Fruit fly (Drosophila melanogaster) whole organism, adult: Measurements from ENCODE around the gene CG6576.

Experiments used
- CG11617 ChIP-seq: fragments of 200-800 bp; sonication (Bioruptor generic); optimal IDR thresholded peaks from 2 replicates; lab custom pipeline; 2017; ENCODE audit warnings: mild to moderate bottlenecking, missing biosample characterization, missing genetic modification reagents, missing genetic modification characterization
- CG12768 ChIP-seq: fragments of 200-800 bp; sonication (Bioruptor generic); optimal IDR thresholded peaks from 2 replicates; lab custom pipeline; 2017; ENCODE audit warnings: missing biosample characterization, missing genetic modification characterization, mild to moderate bottlenecking, moderate library complexity, missing genetic modification reagents
- CG14711 ChIP-seq: fragments of 200-800 bp; sonication (Bioruptor generic); optimal IDR thresholded peaks from 2 replicates; lab custom pipeline; 2018; ENCODE audit warnings: missing biosample characterization, mild to moderate bottlenecking, missing genetic modification characterization, moderate library complexity
- CG1620 ChIP-seq: fragments of 200-800 bp; sonication (Bioruptor generic); optimal IDR thresholded peaks from 2 replicates; lab custom pipeline; 2016; ENCODE audit warnings: missing biosample characterization, missing genetic modification characterization
- CG33017 ChIP-seq: fragments of 200-800 bp; sonication (Bioruptor generic); optimal IDR thresholded peaks from 2 replicates; lab custom pipeline; 2018; ENCODE audit warnings: missing biosample characterization, mild to moderate bottlenecking, missing genetic modification characterization, moderate library complexity
- CG5204 ChIP-seq: fragments of 200-800 bp; sonication (Bioruptor generic); optimal IDR thresholded peaks from 2 replicates; lab custom pipeline; 2016; ENCODE audit warnings: missing biosample characterization, missing genetic modification characterization
- CG7045 ChIP-seq: fragments of 200-800 bp; sonication (Bioruptor generic); optimal IDR thresholded peaks from 2 replicates; lab custom pipeline; 2017; ENCODE audit warnings: missing biosample characterization, mild to moderate bottlenecking, missing genetic modification characterization
- CG7101 ChIP-seq: fragments of 200-800 bp; sonication (Bioruptor generic); optimal IDR thresholded peaks from 2 replicates; lab custom pipeline; 2018; ENCODE audit warnings: missing biosample characterization, mild to moderate bottlenecking, missing genetic modification characterization, moderate library complexity
- Clk ChIP-seq: fragments of 200-800 bp; sonication (Bioruptor generic); optimal IDR thresholded peaks from 2 replicates; lab custom pipeline; 2017; ENCODE audit warnings: missing biosample characterization, missing genetic modification characterization
- Crg-1 ChIP-seq: fragments of 200-800 bp; sonication (Bioruptor generic); optimal IDR thresholded peaks from 2 replicates; lab custom pipeline; 2016; ENCODE audit warnings: missing biosample characterization, missing genetic modification characterization
- Hr96 ChIP-seq: fragments of 200-800 bp; sonication (Bioruptor generic); optimal IDR thresholded peaks from 2 replicates; lab custom pipeline; 2016; ENCODE audit warnings: missing biosample characterization, missing genetic modification characterization
- Mnt ChIP-seq: fragments of 200-800 bp; sonication (Bioruptor generic); optimal IDR thresholded peaks from 2 replicates; lab custom pipeline; 2016; ENCODE audit warnings: missing biosample characterization, mild to moderate bottlenecking, missing genetic modification characterization
- bab1 ChIP-seq: fragments of 200-800 bp; sonication (Bioruptor generic); optimal IDR thresholded peaks from 3 replicates; lab custom pipeline; 2019; ENCODE audit warnings: missing biosample characterization, mild to moderate bottlenecking, missing genetic modification characterization, moderate library complexity
- cic ChIP-seq: fragments of 200-800 bp; sonication (Bioruptor generic); optimal IDR thresholded peaks from 2 replicates; lab custom pipeline; 2017; ENCODE audit warnings: missing biosample characterization, mild to moderate bottlenecking, missing genetic modification characterization, moderate library complexity
- cnc ChIP-seq, 2 experiments: fragments of >200 bp; optimal IDR thresholded peaks; 2 replicates each; lab custom pipeline; 2017
- kay ChIP-seq: fragments of 200-800 bp; sonication (Bioruptor generic); peaks from one replicate; lab custom pipeline; 2016; ENCODE audit warnings: missing biosample characterization, missing genetic modification characterization, borderline replicate concordance
- ovo ChIP-seq: fragments of 200-800 bp; sonication (Bioruptor generic); optimal IDR thresholded peaks from 2 replicates; lab custom pipeline; 2016; ENCODE audit warnings: missing biosample characterization, missing genetic modification characterization
- pad ChIP-seq: fragments of 200-800 bp; sonication (Bioruptor generic); optimal IDR thresholded peaks from 3 replicates; lab custom pipeline; 2017; ENCODE audit warnings: missing biosample characterization, missing genetic modification characterization, mild to moderate bottlenecking, moderate library complexity, missing genetic modification reagents
- tj ChIP-seq: fragments of 200-800 bp; sonication (Bioruptor generic); optimal IDR thresholded peaks from 3 replicates; lab custom pipeline; 2017; ENCODE audit warnings: missing biosample characterization, mild to moderate bottlenecking, missing genetic modification characterization, moderate library complexity
- toe ChIP-seq: fragments of 200-800 bp; sonication (Bioruptor generic); optimal IDR thresholded peaks from 2 replicates; lab custom pipeline; 2016; ENCODE audit warnings: missing biosample characterization, missing genetic modification characterization

The CG6576 gene

dm6 chr3L:8787701-8788100 lies 31.9 kb downstream of the CG6576 start:
- TF ChIP-seq CG5204 (GFP tag; lab: Kevin White, UChicago) (no peak), pad (GFP tag; lab: Kevin White, UChicago) (no peak), CG33017 (tag; lab: Kevin White, UChicago) (peak; percentile 48), CG11617 (GFP tag; lab: Kevin White, UChicago) (no peak), CG12768 (GFP tag; lab: Kevin White, UChicago) (peak; percentile 17), cic (peak; percentile 81), CG1620 (GFP tag; lab: Kevin White, UChicago) (no peak)

dm6 chr3L:8788445-8788844 lies 32.7 kb downstream of the CG6576 start, which contains the start of gene Acbp5:
TSS of gene Acbp5 (minus strand) at chr3L:8788545.
- TF ChIP-seq toe (GFP tag; lab: Kevin White, UChicago) (no peak), kay (GFP tag; lab: Kevin White, UChicago) (no peak), Mnt (GFP tag; lab: Kevin White, UChicago) (no peak), CG33017 (tag; lab: Kevin White, UChicago) (no peak), CG14711 (tag; lab: Kevin White, UChicago) (no peak), cnc (optimal IDR thresholded peaks at IDR 0.05; lab: Kevin White, UChicago) (no peak), CG12768 (GFP tag; lab: Kevin White, UChicago) (no peak), Crg-1 (no peak)

dm6 chr3L:8798129-8798528 lies 42.3 kb downstream of the CG6576 start:
- TF ChIP-seq cnc (optimal IDR thresholded peaks at IDR 0.05; lab: Kevin White, UChicago) = no peak
- no peak for TF ChIP-seq pad (GFP tag; lab: Kevin White, UChicago)
- no peak for TF ChIP-seq CG7045
- TF ChIP-seq Mnt (GFP tag; lab: Kevin White, UChicago) = no peak
- no peak for TF ChIP-seq CG7101 (tag; lab: Kevin White, UChicago)
- no peak for TF ChIP-seq CG5204 (GFP tag; lab: Kevin White, UChicago)
- no peak for TF ChIP-seq bab1 (GFP tag; lab: Kevin White, UChicago)
- TF ChIP-seq cic = no peak
- no peak for TF ChIP-seq Crg-1
- TF ChIP-seq toe (GFP tag; lab: Kevin White, UChicago) = no peak
- TF ChIP-seq kay (GFP tag; lab: Kevin White, UChicago) = no peak
- TF ChIP-seq ovo (GFP tag; lab: Kevin White, UChicago) = no peak
- TF ChIP-seq tj (GFP tag; lab: Kevin White, UChicago) = no peak
- no peak for TF ChIP-seq CG33017 (tag; lab: Kevin White, UChicago)
- TF ChIP-seq Clk (GFP tag; lab: Kevin White, UChicago) = no peak
- TF ChIP-seq Hr96 = no peak
- TF ChIP-seq CG14711 (tag; lab: Kevin White, UChicago) = no peak

dm6 chr3L:8798539-8798938 lies 42.8 kb downstream of the CG6576 start:
- TF ChIP-seq CG12768 (GFP tag; lab: Kevin White, UChicago) (no peak), CG1620 (GFP tag; lab: Kevin White, UChicago) (no peak), CG33017 (tag; lab: Kevin White, UChicago) (no peak), ovo (GFP tag; lab: Kevin White, UChicago) (no peak), Mnt (GFP tag; lab: Kevin White, UChicago) (no peak), pad (GFP tag; lab: Kevin White, UChicago) (no peak), kay (GFP tag; lab: Kevin White, UChicago) (peak; percentile 92), Clk (GFP tag; lab: Kevin White, UChicago) (no peak), CG14711 (tag; lab: Kevin White, UChicago) (no peak), Hr96 (no peak), bab1 (GFP tag; lab: Kevin White, UChicago) (peak; percentile 3), CG7045 (no peak), Crg-1 (no peak), toe (GFP tag; lab: Kevin White, UChicago) (no peak), cic (no peak), tj (GFP tag; lab: Kevin White, UChicago) (no peak), CG5204 (GFP tag; lab: Kevin White, UChicago) (no peak)

dm6 chr3L:8800432-8800831 lies 44.6 kb downstream of the CG6576 start, which contains the start of gene CG13310:
TSS of gene CG13310 (minus strand) at chr3L:8800532.
- no peak for TF ChIP-seq CG11617 (GFP tag; lab: Kevin White, UChicago)
- no peak for TF ChIP-seq Crg-1
- no peak for TF ChIP-seq CG14711 (tag; lab: Kevin White, UChicago)
- no peak for TF ChIP-seq bab1 (GFP tag; lab: Kevin White, UChicago)
- TF ChIP-seq Hr96 = no peak
- no peak for TF ChIP-seq CG12768 (GFP tag; lab: Kevin White, UChicago)
- no peak for TF ChIP-seq CG7101 (tag; lab: Kevin White, UChicago)
- TF ChIP-seq CG33017 (tag; lab: Kevin White, UChicago) = no peak
- TF ChIP-seq tj (GFP tag; lab: Kevin White, UChicago) = no peak
- no peak for TF ChIP-seq CG7045
- no peak for TF ChIP-seq cic
- TF ChIP-seq Clk (GFP tag; lab: Kevin White, UChicago) = no peak
- no peak for TF ChIP-seq kay (GFP tag; lab: Kevin White, UChicago)
- no peak for TF ChIP-seq Mnt (GFP tag; lab: Kevin White, UChicago)
- TF ChIP-seq CG5204 (GFP tag; lab: Kevin White, UChicago) = no peak
- TF ChIP-seq pad (GFP tag; lab: Kevin White, UChicago) = no peak

- TF ChIP-seq Hr96 (no peak), CG1620 (GFP tag; lab: Kevin White, UChicago) (no peak), cic (peak; percentile 4)
Observed at dm6 chr3L:8802064-8802463, 46.3 kb downstream of the CG6576 start, which contains the start of the genes CG13311 and CG34426. TSS of gene CG13311 (minus strand) at chr3L:8802164. TSS of gene CG34426 (plus strand) at chr3L:8802463.
